Fruit fly (Drosophila melanogaster): ENCODE data around the gene Hsp23.

Gene Hsp23

DNA sequence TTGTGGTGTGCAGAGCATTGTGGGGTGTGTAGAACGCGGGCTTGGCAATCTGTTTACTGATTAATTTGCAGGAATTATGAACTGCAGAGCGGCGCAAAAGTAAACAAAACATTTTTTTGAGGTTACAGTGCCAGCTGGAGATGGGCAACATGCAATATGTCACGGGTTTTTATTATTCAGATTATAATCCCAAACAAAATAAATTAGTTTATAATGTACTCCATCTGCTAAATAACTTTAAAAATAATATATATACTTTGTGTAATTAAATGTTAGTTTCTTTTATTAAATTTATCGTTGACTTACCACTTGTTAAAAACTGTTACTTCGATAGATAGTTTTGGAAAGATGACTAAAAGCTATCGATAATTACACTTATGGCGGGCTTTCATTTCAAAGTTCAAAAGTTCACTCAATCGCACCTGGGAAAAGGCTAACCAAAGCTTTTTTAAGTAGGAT lies 10.7 kb upstream of the Hsp23 start, which contains the start of gene Fdx1 (continued):
- TF ChIP-seq Nf-YA (GFP tag; IDR thresholded peaks at IDR 0.05) (no peak), odd (GFP tag; optimal IDR thresholded peaks at IDR 0.05) (no peak), CG10565 (GFP tag; optimal IDR thresholded peaks at IDR 0.05) (no peak), CG17568 (GFP tag; optimal IDR thresholded peaks at IDR 0.05) (no peak), wor (GFP tag; IDR thresholded peaks at IDR 0.05) (no peak), CG7928 (GFP tag; optimal IDR thresholded peaks at IDR 0.05) (no peak), kah (GFP tag; optimal IDR thresholded peaks at IDR 0.05) (no peak), CG15514 (GFP tag; optimal IDR thresholded peaks at IDR 0.05) (peak; percentile 64), D19A (tag; optimal IDR thresholded peaks at IDR 0.05) (no peak), CG11093 (GFP tag; IDR thresholded peaks at IDR 0.05) (no peak), pzg (GFP tag; optimal IDR thresholded peaks at IDR 0.05) (peak; percentile 45), CG14441 (GFP tag; IDR thresholded peaks at IDR 0.05) (0 out of 2 replicates have a peak, but pooled peaks have one; percentile 29), cas (GFP tag; IDR thresholded peaks at IDR 0.05) (no peak), CG5953 (GFP tag; IDR thresholded peaks at IDR 0.05) (no peak), Trl (optimal IDR thresholded peaks at IDR 0.05) (no peak), Trl (GFP tag; optimal IDR thresholded peaks at IDR 0.05) (no peak), wdn (GFP tag; IDR thresholded peaks at IDR 0.05) (no peak), sna (GFP tag; IDR thresholded peaks at IDR 0.05; ENCODE audit: partially characterized antibody) (peak; percentile 77), danr (GFP tag; IDR thresholded peaks at IDR 0.05) (no peak), gsb-n (tag; optimal IDR thresholded peaks at IDR 0.05) (peak; percentile 19), CG16813 (GFP tag; IDR thresholded peaks at IDR 0.05; ENCODE audit: partially characterized antibody) (peak; percentile 53; the same call in 2 of the 3 replicates), CG2199 (GFP tag; IDR thresholded peaks at IDR 0.05) (no peak), btn (GFP tag; optimal IDR thresholded peaks at IDR 0.05) (no peak), CG34422 (GFP tag; IDR thresholded peaks at IDR 0.05) (peak; percentile 58; the same call in 1 of the 3 replicates), vvl (GFP tag; IDR thresholded peaks at IDR 0.05) (peak; percentile 20; the same call in 1 of the 2 replicates), Sox100B (GFP tag; optimal IDR thresholded peaks at IDR 0.05) (peak; percentile 23), ara (GFP tag; IDR thresholded peaks at IDR 0.05) (no peak), CG8089 (GFP tag; optimal IDR thresholded peaks at IDR 0.05) (no peak), Deaf1 (tag; optimal IDR thresholded peaks at IDR 0.05) (no peak), CG13624 (GFP tag; optimal IDR thresholded peaks at IDR 0.05) (peak; percentile 8), CG11723 (GFP tag; optimal IDR thresholded peaks at IDR 0.05) (no peak), org-1 (GFP tag; optimal IDR thresholded peaks at IDR 0.05) (no peak), CG4424 (GFP tag; optimal IDR thresholded peaks at IDR 0.05) (peak; percentile 19), so (GFP tag; IDR thresholded peaks at IDR 0.05) (0 out of 3 replicates have a peak, but pooled peaks have one; percentile 27), crc (GFP tag; optimal IDR thresholded peaks at IDR 0.05) (no peak), CG15269 (tag; optimal IDR thresholded peaks at IDR 0.05) (peak; percentile 53), pb (GFP tag; optimal IDR thresholded peaks at IDR 0.05) (no peak), bbx (GFP tag; IDR thresholded peaks at IDR 0.05; ENCODE audit: partially characterized antibody) (peak; percentile 48; the same call in 1 of the 2 replicates), CG17361 (GFP tag; IDR thresholded peaks at IDR 0.05) (0 out of 3 replicates have a peak, but pooled peaks have one; percentile 48), lbe (GFP tag; optimal IDR thresholded peaks at IDR 0.05) (peak; percentile 43), chif (GFP tag; optimal IDR thresholded peaks at IDR 0.05) (no peak), ci (GFP tag; IDR thresholded peaks at IDR 0.05) (peak; percentile 31; the same call in 1 of the 3 replicates), Xbp1 (GFP tag; optimal IDR thresholded peaks at IDR 0.05) (peak; percentile 34), CG6765 (GFP tag; optimal IDR thresholded peaks at IDR 0.05) (no peak), CG1233 (GFP tag; optimal IDR thresholded peaks at IDR 0.05) (no peak), E2f2 (GFP tag; IDR thresholded peaks at IDR 0.05) (peak; percentile 90), CG3838 (GFP tag; optimal IDR thresholded peaks at IDR 0.05) (no peak), amos (GFP tag; IDR thresholded peaks at IDR 0.05; ENCODE audit: partially characterized antibody) (no peak; the same call in 1 of the 2 replicates), bowl (GFP tag; IDR thresholded peaks at IDR 0.05) (no peak), Myb (GFP tag; optimal IDR thresholded peaks at IDR 0.05) (no peak), exex (tag; optimal IDR thresholded peaks at IDR 0.05) (peak; percentile 32)

Data from whole organism, embryonic.